Fruit fly (Drosophila melanogaster): ENCODE results near the gene PolZ2.

Gene PolZ2

dm6 chr3R:5613114-5613443 is 24.4 kb downstream of the PolZ2 start, which contains the start of gene Atu (continued):
- TF ChIP-seq phol (tag; optimal IDR thresholded peaks at IDR 0.05) (peak; percentile 66), CG6854 (GFP tag; optimal IDR thresholded peaks at IDR 0.05) (no peak), ind (GFP tag; optimal IDR thresholded peaks at IDR 0.05) (peak; percentile 43), CG34422 (GFP tag; IDR thresholded peaks at IDR 0.05) (peak; percentile 39; the same call in 1 of the 3 replicates), Deaf1 (tag; optimal IDR thresholded peaks at IDR 0.05) (no peak), nom (GFP tag; optimal IDR thresholded peaks at IDR 0.05) (no peak), CG10267 (tag; optimal IDR thresholded peaks at IDR 0.05) (peak; percentile 61), Stat92E (GFP tag; optimal IDR thresholded peaks at IDR 0.05) (no peak), Dp (GFP tag; optimal IDR thresholded peaks at IDR 0.05) (peak; percentile 38), Asciz (GFP tag; optimal IDR thresholded peaks at IDR 0.05) (no peak), Opbp (GFP tag; IDR thresholded peaks at IDR 0.05; ENCODE audit: partially characterized antibody) (peak; percentile 91), CG12659 (GFP tag; optimal IDR thresholded peaks at IDR 0.05) (peak; percentile 74), CG2712 (tag; optimal IDR thresholded peaks at IDR 0.05) (peak; percentile 49), sisA (GFP tag; IDR thresholded peaks at IDR 0.05) (no peak), Mes4 (GFP tag; optimal IDR thresholded peaks at IDR 0.05) (no peak), Sin3A (optimal IDR thresholded peaks at IDR 0.05) (peak; percentile 92), Dek (tag; optimal IDR thresholded peaks at IDR 0.05) (peak; percentile 13), trem (tag; optimal IDR thresholded peaks at IDR 0.05) (peak; percentile 94), lbe (GFP tag; optimal IDR thresholded peaks at IDR 0.05) (peak; percentile 54), CG13424 (tag; optimal IDR thresholded peaks at IDR 0.05) (peak; percentile 39), CG18764 (GFP tag; optimal IDR thresholded peaks at IDR 0.05) (peak; percentile 29), mld (GFP tag; IDR thresholded peaks at IDR 0.05; ENCODE audit: partially characterized antibody) (peak; percentile 42; the same call in 1 of the 3 replicates), Hmr (GFP tag; optimal IDR thresholded peaks at IDR 0.05) (peak; percentile 46), CG31365 (tag; optimal IDR thresholded peaks at IDR 0.05) (no peak), CG17829 (tag; optimal IDR thresholded peaks at IDR 0.05) (peak; percentile 49), CG16813 (GFP tag; IDR thresholded peaks at IDR 0.05; ENCODE audit: partially characterized antibody) (peak; percentile 93), sd (tag; optimal IDR thresholded peaks at IDR 0.05) (peak; percentile 63), CG12155 (GFP tag; optimal IDR thresholded peaks at IDR 0.05) (peak; percentile 72), CG17361 (GFP tag; IDR thresholded peaks at IDR 0.05) (peak; percentile 58; the same call in 2 of the 3 replicates), CG13287 (GFP tag; IDR thresholded peaks at IDR 0.05; ENCODE audit: partially characterized antibody) (peak; percentile 93), Hsf (GFP tag; optimal IDR thresholded peaks at IDR 0.05) (peak; percentile 16), CG1603 (tag; optimal IDR thresholded peaks at IDR 0.05) (peak; percentile 68), tna (GFP tag; IDR thresholded peaks at IDR 0.05; ENCODE audit: partially characterized antibody) (peak; percentile 83), ato (GFP tag; IDR thresholded peaks at IDR 0.05; ENCODE audit: partially characterized antibody) (peak; percentile 73; the same call in 1 of the 2 replicates), CG15696 (tag; optimal IDR thresholded peaks at IDR 0.05) (peak; percentile 12), tx (GFP tag; optimal IDR thresholded peaks at IDR 0.05) (peak; percentile 12), inv (GFP tag; IDR thresholded peaks at IDR 0.05; ENCODE audit: partially characterized antibody) (peak; percentile 90), CG9932 (GFP tag; IDR thresholded peaks at IDR 0.05) (peak; percentile 69), CG9727 (GFP tag; optimal IDR thresholded peaks at IDR 0.05) (peak; percentile 32), shn (GFP tag; optimal IDR thresholded peaks at IDR 0.05) (peak; percentile 54), crp (GFP tag; optimal IDR thresholded peaks at IDR 0.05) (peak in 1 of 2 experiments; percentile 42), CG1792 (GFP tag; optimal IDR thresholded peaks at IDR 0.05) (peak; percentile 99), caup (GFP tag; optimal IDR thresholded peaks at IDR 0.05; ENCODE audit: severe bottlenecking) (no peak), Vsx1 (GFP tag; optimal IDR thresholded peaks at IDR 0.05) (no peak), CG9817 (tag; optimal IDR thresholded peaks at IDR 0.05) (peak; percentile 25), CrebB (tag; optimal IDR thresholded peaks at IDR 0.05) (no peak), CG7963 (GFP tag; IDR thresholded peaks at IDR 0.05; ENCODE audit: partially characterized antibody) (peak; percentile 84), cato (GFP tag; optimal IDR thresholded peaks at IDR 0.05; ENCODE audit: borderline replicate concordance) (peak; percentile 12)

Measured in whole organism, embryonic.